Worm (Caenorhabditis elegans) whole organism, young adult: Measurements from ENCODE around the gene lec-3.
A peak's percentile ranks its signal among the peaks of the same experiment; 100 is the strongest.

Source experiments
- B0019.2 ChIP-seq: fragments of 200-800 bp; sonication (Bioruptor generic); conservative IDR thresholded peaks from 2 replicates; pipeline ENCODE4 v1.3.6; 2022; ENCODE audit warnings: missing genetic modification reagents, missing genetic modification characterization, missing compliant biosample characterization
- B0035.1 ChIP-seq: sonication (generic microtip); optimal IDR thresholded peaks from 2 replicates; lab custom pipeline; 2016; ENCODE audit warnings: missing genetic modification characterization, mild to moderate bottlenecking, missing compliant biosample characterization, missing genotype, missing genetic modification reagents
- C17E4.6 ChIP-seq: fragments of 200-800 bp; sonication (Bioruptor generic); IDR thresholded peaks from 2 replicates; pipeline ENCODE4 v1.3.6; 2022; ENCODE audit warnings: missing genetic modification reagents, missing genetic modification characterization, missing compliant biosample characterization
- D2030.7 ChIP-seq: fragments of 200-800 bp; sonication (Bioruptor generic); IDR thresholded peaks from 2 replicates; pipeline ENCODE4 v1.3.6; 2022; ENCODE audit warnings: missing genetic modification reagents, missing genetic modification characterization, missing compliant biosample characterization
- F23B12.7 ChIP-seq: sonication (generic microtip); optimal IDR thresholded peaks from 2 replicates; lab custom pipeline; 2017; ENCODE audit warnings: missing genetic modification characterization, mild to moderate bottlenecking, missing compliant biosample characterization, antibody characterized with exemption, moderate library complexity; ENCODE audit not compliant: insufficient read depth
- F55B11.4 ChIP-seq: sonication (generic microtip); optimal IDR thresholded peaks from 2 replicates; lab custom pipeline; 2016; ENCODE audit warnings: missing compliant biosample characterization, missing genetic modification characterization, borderline replicate concordance; ENCODE audit not compliant: insufficient read depth
- K12H6.12 ChIP-seq: fragments of 200-800 bp; sonication (Bioruptor generic); optimal IDR thresholded peaks from 2 replicates; lab custom pipeline; 2018; ENCODE audit warnings: mild to moderate bottlenecking, missing genetic modification characterization, missing compliant biosample characterization
- Y67H2A.10 ChIP-seq: fragments of 200-800 bp; sonication (Bioruptor generic); conservative IDR thresholded peaks from 2 replicates; pipeline ENCODE4 v1.3.6; 2022; ENCODE audit warnings: missing genetic modification reagents, missing genetic modification characterization, missing compliant biosample characterization
- ZK185.1 ChIP-seq: sonication (generic microtip); optimal IDR thresholded peaks from 2 replicates; lab custom pipeline; 2016; ENCODE audit warnings: mild to moderate bottlenecking, missing genetic modification characterization, missing compliant biosample characterization; ENCODE audit not compliant: poor library complexity, severe bottlenecking
- aptf-2 ChIP-seq: fragments of 200-800 bp; sonication (Bioruptor generic); conservative IDR thresholded peaks from 2 replicates; pipeline ENCODE4 v1.3.6; 2022; ENCODE audit warnings: missing genetic modification reagents, missing genetic modification characterization, missing compliant biosample characterization
- atf-7 ChIP-seq: sonication (generic microtip); optimal IDR thresholded peaks from 2 replicates; lab custom pipeline; 2017; ENCODE audit warnings: mild to moderate bottlenecking, missing genetic modification characterization, missing compliant biosample characterization
- athp-1 ChIP-seq: sonication (generic microtip); optimal IDR thresholded peaks from 2 replicates; lab custom pipeline; 2017; ENCODE audit warnings: mild to moderate bottlenecking, missing genetic modification characterization, missing compliant biosample characterization
- attf-3 ChIP-seq: fragments of 200-800 bp; sonication (Bioruptor generic); conservative IDR thresholded peaks from 2 replicates; pipeline ENCODE4 v1.3.6; 2022; ENCODE audit warnings: missing genetic modification reagents, missing genetic modification characterization, missing compliant biosample characterization
- bed-1 ChIP-seq: fragments of 200-800 bp; sonication (Bioruptor generic); IDR thresholded peaks from 2 replicates; pipeline ENCODE4 v1.3.6; 2022; ENCODE audit warnings: missing genetic modification reagents, missing genetic modification characterization, missing compliant biosample characterization
- bed-2 ChIP-seq: fragments of 200-800 bp; sonication (Bioruptor generic); IDR thresholded peaks from 2 replicates; pipeline ENCODE4 v1.3.6; 2022; ENCODE audit warnings: missing genetic modification reagents, missing genetic modification characterization, missing compliant biosample characterization
- cebp-1 ChIP-seq, 2 experiments: fragments of 200-800 bp in 1 of 2; sonication (Bioruptor generic) in 1 of 2; sonication (generic microtip) in 1 of 2; IDR thresholded peaks in 1 of 2; optimal IDR thresholded peaks in 1 of 2; 2 replicates each; pipeline versions ENCODE4 v1.3.6 to Lab custom; 2017 to 2022; ENCODE audit warnings: missing compliant biosample characterization in 2 of 2, missing genetic modification characterization in 2 of 2, mild to moderate bottlenecking in 1 of 2, missing genetic modification reagents in 1 of 2, moderate library complexity in 1 of 2
- cebp-2 ChIP-seq: fragments of 200-800 bp; sonication (Bioruptor generic); IDR thresholded peaks from 2 replicates; pipeline ENCODE4 v1.3.6; 2022; ENCODE audit warnings: missing genetic modification characterization, missing compliant biosample characterization
- ceh-100 ChIP-seq: fragments of 200-800 bp; sonication (Bioruptor generic); IDR thresholded peaks from 2 replicates; pipeline ENCODE4 v1.3.6; 2022; ENCODE audit warnings: missing genetic modification reagents, missing genetic modification characterization, missing compliant biosample characterization
- ceh-58 ChIP-seq: fragments of 200-800 bp; sonication (Bioruptor generic); IDR thresholded peaks from 2 replicates; pipeline ENCODE4 v1.3.6; 2022; ENCODE audit warnings: missing genetic modification characterization, missing compliant biosample characterization
- ceh-79 ChIP-seq: sonication (generic microtip); optimal IDR thresholded peaks from 2 replicates; lab custom pipeline; 2017; ENCODE audit warnings: mild to moderate bottlenecking, missing genetic modification characterization, missing compliant biosample characterization
- chd-7 ChIP-seq: sonication (generic microtip); optimal IDR thresholded peaks from 2 replicates; lab custom pipeline; 2016; ENCODE audit warnings: mild to moderate bottlenecking, missing genetic modification characterization, moderate library complexity, missing compliant biosample characterization
- die-1 ChIP-seq: sonication (generic microtip); optimal IDR thresholded peaks from 2 replicates; lab custom pipeline; 2016; ENCODE audit warnings: missing genotype, mild to moderate bottlenecking, missing genetic modification characterization, missing compliant biosample characterization
- efl-1 ChIP-seq: fragments of 150-350 bp; optimal IDR thresholded peaks from 2 replicates; lab custom pipeline; 2014; ENCODE audit warnings: missing biosample characterization, missing genetic modification reagents, missing genetic modification characterization
- gei-17 ChIP-seq: fragments of 200-800 bp; sonication (Bioruptor generic); optimal IDR thresholded peaks from 2 replicates; lab custom pipeline; 2018; ENCODE audit warnings: mild to moderate bottlenecking, missing genetic modification characterization, missing compliant biosample characterization
- him-1 ChIP-seq: sonication (generic microtip); optimal IDR thresholded peaks from 2 replicates; lab custom pipeline; 2016; ENCODE audit warnings: missing genotype, missing genetic modification reagents, missing genetic modification characterization, missing compliant biosample characterization
- hmg-20 ChIP-seq: fragments of 200-800 bp; sonication (Bioruptor generic); IDR thresholded peaks from 2 replicates; pipeline ENCODE4 v1.3.6; 2022; ENCODE audit warnings: missing genetic modification reagents, missing genetic modification characterization, missing compliant biosample characterization
- hrde-1 ChIP-seq: sonication (generic microtip); optimal IDR thresholded peaks from 2 replicates; lab custom pipeline; 2016; ENCODE audit warnings: missing genetic modification characterization, mild to moderate bottlenecking, missing compliant biosample characterization, moderate library complexity, missing genotype, missing genetic modification reagents, borderline replicate concordance
- hsf-1 ChIP-seq: fragments of 200-800 bp; sonication (Bioruptor generic); IDR thresholded peaks from 2 replicates; pipeline ENCODE4 v1.3.6; 2022; ENCODE audit warnings: missing genetic modification reagents, missing genetic modification characterization, missing compliant biosample characterization
- lin-26 ChIP-seq: fragments of 200-800 bp; sonication (Bioruptor generic); IDR thresholded peaks from 2 replicates; pipeline ENCODE4 v1.3.6; 2022; ENCODE audit warnings: missing genetic modification reagents, missing genetic modification characterization, missing compliant biosample characterization
- lin-40 ChIP-seq: sonication (generic microtip); optimal IDR thresholded peaks from 2 replicates; lab custom pipeline; 2016; ENCODE audit warnings: missing genetic modification characterization, mild to moderate bottlenecking, missing compliant biosample characterization, missing genotype, missing genetic modification reagents
- lin-54 ChIP-seq: fragments of 200-800 bp; sonication (Bioruptor generic); optimal IDR thresholded peaks from 2 replicates; lab custom pipeline; 2018; ENCODE audit warnings: mild to moderate bottlenecking, missing genetic modification characterization, missing compliant biosample characterization
- lir-1 ChIP-seq: fragments of 200-800 bp; sonication (Bioruptor generic); conservative IDR thresholded peaks from 2 replicates; pipeline ENCODE4 v1.3.6; 2022; ENCODE audit warnings: missing genetic modification reagents, missing genetic modification characterization, missing compliant biosample characterization
- madf-6 ChIP-seq: fragments of 200-800 bp; sonication (Bioruptor generic); IDR thresholded peaks from 2 replicates; pipeline ENCODE4 v1.3.6; 2022; ENCODE audit warnings: missing genetic modification reagents, missing genetic modification characterization, missing compliant biosample characterization
- mcd-1 ChIP-seq: fragments of 200-800 bp; sonication (Bioruptor generic); IDR thresholded peaks from 2 replicates; pipeline ENCODE4 v1.3.6; 2022; ENCODE audit warnings: missing genetic modification reagents, missing genetic modification characterization, missing compliant biosample characterization
- mxl-1 ChIP-seq: sonication (generic microtip); optimal IDR thresholded peaks from 2 replicates; lab custom pipeline; 2016; ENCODE audit warnings: missing genetic modification characterization, missing compliant biosample characterization
- nhr-120 ChIP-seq: fragments of 200-800 bp; sonication (Bioruptor generic); IDR thresholded peaks from 2 replicates; pipeline ENCODE4 v1.3.6; 2022; ENCODE audit warnings: missing genetic modification characterization, missing compliant biosample characterization
- nhr-27 ChIP-seq: fragments of 200-800 bp; sonication (Bioruptor generic); optimal IDR thresholded peaks from 2 replicates; lab custom pipeline; 2018; ENCODE audit warnings: mild to moderate bottlenecking, missing genetic modification characterization, moderate library complexity, missing compliant biosample characterization
- repo-1 ChIP-seq: sonication (generic microtip); optimal IDR thresholded peaks from 2 replicates; lab custom pipeline; 2017; ENCODE audit warnings: mild to moderate bottlenecking, missing genetic modification characterization, missing compliant biosample characterization
- sea-2 ChIP-seq: fragments of 200-800 bp; sonication (Bioruptor generic); IDR thresholded peaks from 2 replicates; pipeline ENCODE4 v1.3.6; 2022; ENCODE audit warnings: missing genetic modification characterization, missing compliant biosample characterization
- snpc-3.4 ChIP-seq: sonication (generic microtip); optimal IDR thresholded peaks from 2 replicates; lab custom pipeline; 2017; ENCODE audit warnings: missing genetic modification characterization, mild to moderate bottlenecking, missing compliant biosample characterization, antibody characterized with exemption, moderate library complexity, missing genotype, missing genetic modification reagents
- sptf-2 ChIP-seq: fragments of 200-800 bp; sonication (Bioruptor generic); optimal IDR thresholded peaks from 2 replicates; lab custom pipeline; 2018; ENCODE audit warnings: mild to moderate bottlenecking, missing genetic modification characterization, missing compliant biosample characterization
- tbp1 ChIP-seq: fragments of 200-800 bp; sonication (Bioruptor generic); optimal IDR thresholded peaks from 2 replicates; lab custom pipeline; 2018; ENCODE audit warnings: mild to moderate bottlenecking, missing genetic modification characterization, missing compliant biosample characterization
- tbx-9 ChIP-seq: sonication (generic microtip); optimal IDR thresholded peaks from 2 replicates; lab custom pipeline; 2016; ENCODE audit warnings: borderline replicate concordance, missing genetic modification characterization, inconsistent platforms, missing compliant biosample characterization
- tlf-1 ChIP-seq: fragments of 200-800 bp; sonication (Bioruptor generic); optimal IDR thresholded peaks from 2 replicates; lab custom pipeline; 2018; ENCODE audit warnings: mild to moderate bottlenecking, missing genetic modification characterization, missing compliant biosample characterization
- unc-130 ChIP-seq: sonication (generic microtip); optimal IDR thresholded peaks from 2 replicates; lab custom pipeline; 2016; ENCODE audit warnings: missing genetic modification reagents, missing genetic modification characterization, missing compliant biosample characterization
- zfh-2 ChIP-seq: fragments of 200-800 bp; sonication (Bioruptor generic); conservative IDR thresholded peaks from 2 replicates; pipeline ENCODE4 v1.3.6; 2022; ENCODE audit warnings: missing genetic modification reagents, missing genetic modification characterization, missing compliant biosample characterization
- zim-3 ChIP-seq: sonication (generic microtip); optimal IDR thresholded peaks from 2 replicates; lab custom pipeline; 2017; ENCODE audit warnings: mild to moderate bottlenecking, missing genetic modification characterization, moderate library complexity, missing compliant biosample characterization
- ztf-18 ChIP-seq: sonication (generic microtip); optimal IDR thresholded peaks from 2 replicates; lab custom pipeline; 2016; ENCODE audit warnings: missing genotype, mild to moderate bottlenecking, missing genetic modification characterization, missing compliant biosample characterization
- ztf-26 ChIP-seq: sonication (generic microtip); optimal IDR thresholded peaks from 2 replicates; lab custom pipeline; 2017; ENCODE audit warnings: missing genetic modification characterization, missing compliant biosample characterization

lec-3 gene

ce11 chrII:10016013-10016412, 25.1 kb downstream of the lec-3 start, which contains the start of gene lec-2 (continued):
- TF ChIP-seq B0035.1 (tag; lab: Kevin White, UChicago), result no peak
- TF ChIP-seq him-1 (tag; lab: Kevin White, UChicago), result no peak
- TF ChIP-seq athp-1, result no peak
- no peak for TF ChIP-seq cebp-2
- no peak for TF ChIP-seq lin-54 (GFP tag; lab: Kevin White, UChicago)
- no peak for TF ChIP-seq gei-17 (GFP tag; lab: Kevin White, UChicago)
- no peak for TF ChIP-seq bed-1 (GFP tag; lab: Robert Waterston, UW)
- no peak for TF ChIP-seq F23B12.7 (tag; lab: Kevin White, UChicago)
- TF ChIP-seq ceh-79 (tag; lab: Kevin White, UChicago), result no peak
- peak; percentile 63 for TF ChIP-seq lin-40 (tag; lab: Kevin White, UChicago)
- TF ChIP-seq zfh-2, result peak; percentile 88
- TF ChIP-seq snpc-3.4 (tag; lab: Kevin White, UChicago), result no peak
- TF ChIP-seq Y67H2A.10 (GFP tag; lab: Robert Waterston, UW), result no peak
- no peak for TF ChIP-seq tbp1 (GFP tag; lab: Kevin White, UChicago)
- no peak for TF ChIP-seq C17E4.6
- no peak for TF ChIP-seq nhr-120 (GFP tag; lab: Robert Waterston, UW)
- no peak for TF ChIP-seq tbx-9 (tag; lab: Kevin White, UChicago)
- TF ChIP-seq cebp-1 (GFP tag; IDR thresholded peaks at IDR 0.05; lab: Robert Waterston, UW), result no peak
- peak; percentile 33 for TF ChIP-seq cebp-1 (tag; optimal IDR thresholded peaks at IDR 0.05; lab: Kevin White, UChicago)
- TF ChIP-seq hrde-1, result no peak
- TF ChIP-seq hsf-1, result no peak
- TF ChIP-seq ceh-58, result no peak
- no peak for TF ChIP-seq ztf-18 (tag; lab: Kevin White, UChicago)
- TF ChIP-seq die-1 (tag; lab: Kevin White, UChicago), result peak; percentile 12
- TF ChIP-seq mcd-1 (GFP tag; lab: Robert Waterston, UW), result peak; percentile 36; the same call in 1 of the 2 replicates
- no peak for TF ChIP-seq hmg-20 (GFP tag; lab: Robert Waterston, UW)
- TF ChIP-seq ZK185.1 (tag; lab: Kevin White, UChicago), result no peak
- no peak for TF ChIP-seq repo-1 (tag; lab: Kevin White, UChicago)
- TF ChIP-seq lin-26 (GFP tag; lab: Robert Waterston, UW), result peak; percentile 63
- TF ChIP-seq unc-130 (GFP tag; lab: Kevin White, UChicago), result no peak
- TF ChIP-seq ceh-100 (GFP tag; lab: Robert Waterston, UW), result no peak
- no peak for TF ChIP-seq bed-2 (GFP tag; lab: Robert Waterston, UW)
- TF ChIP-seq sea-2, result no peak
- no peak for TF ChIP-seq sptf-2
- TF ChIP-seq ztf-26 (tag; lab: Kevin White, UChicago), result peak; percentile 43
- TF ChIP-seq zim-3 (tag; lab: Kevin White, UChicago), result no peak
- no peak for TF ChIP-seq attf-3
- TF ChIP-seq efl-1 (GFP tag; lab: Kevin White, UChicago), result no peak
- TF ChIP-seq mxl-1, result no peak
- TF ChIP-seq K12H6.12 (tag; lab: Kevin White, UChicago), result peak; percentile 20
- TF ChIP-seq lir-1, result no peak
- no peak for TF ChIP-seq B0019.2
- no peak for TF ChIP-seq F55B11.4 (tag; lab: Kevin White, UChicago)
- TF ChIP-seq D2030.7 (GFP tag; lab: Robert Waterston, UW), result no peak
- no peak for TF ChIP-seq tlf-1 (GFP tag; lab: Kevin White, UChicago)
- no peak for TF ChIP-seq madf-6 (GFP tag; lab: Robert Waterston, UW)
- TF ChIP-seq chd-7, result peak; percentile 58
- no peak for TF ChIP-seq aptf-2 (GFP tag; lab: Robert Waterston, UW)
- no peak for TF ChIP-seq nhr-27 (tag; lab: Kevin White, UChicago)
- peak; percentile 25 for TF ChIP-seq atf-7 (tag; lab: Kevin White, UChicago)
